Worm (Caenorhabditis elegans): Measurements from ENCODE around the gene Y38H6C.16.

DNA sequence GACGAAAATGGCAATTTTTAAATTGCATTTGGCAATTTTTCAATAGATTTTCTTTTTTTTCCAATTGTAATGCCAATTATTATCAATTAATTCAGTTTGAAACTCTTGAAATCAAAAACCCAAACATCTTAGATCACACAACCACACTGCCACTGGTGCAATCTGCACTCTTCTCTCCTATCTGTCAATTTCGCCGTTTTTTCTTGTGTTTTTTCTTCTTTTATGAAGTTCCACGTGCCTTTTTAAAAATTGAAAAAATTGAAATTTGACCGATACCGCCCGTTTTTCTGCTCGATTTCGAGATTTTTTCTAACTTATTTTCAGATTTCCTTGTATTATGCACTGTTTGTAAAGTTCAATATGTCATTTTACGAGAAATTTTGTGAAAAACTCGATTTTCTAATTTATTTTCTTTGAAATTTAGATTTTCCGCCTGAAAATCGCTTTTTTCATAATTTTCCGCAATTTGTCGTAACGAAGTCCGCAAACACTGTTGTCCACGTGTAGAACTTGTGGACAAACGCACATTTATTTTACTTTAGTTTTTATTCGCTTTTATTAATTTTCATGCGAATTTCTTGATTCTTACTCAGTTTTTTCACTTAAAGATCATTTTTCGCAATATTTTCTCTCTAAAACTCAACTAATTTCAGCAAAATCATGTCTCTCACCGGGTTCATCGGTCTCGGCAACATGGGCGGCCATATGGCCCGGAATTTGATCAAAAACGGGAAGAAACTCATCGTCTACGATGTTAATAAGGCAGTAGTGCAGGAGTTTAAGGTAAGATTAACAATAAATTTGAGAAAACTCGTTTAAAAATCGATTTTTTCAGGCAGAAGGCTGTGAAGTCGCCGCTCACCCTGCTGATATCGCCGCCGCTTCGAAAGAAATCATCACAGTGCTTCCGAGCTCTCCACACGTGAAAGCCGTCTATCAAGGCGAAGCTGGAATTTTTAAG, 45.6 kb downstream of the Y38H6C.16 start, which contains the start of gene B0250.5:
- TF ChIP-seq snpc-4 (tag; optimal IDR thresholded peaks at IDR 0.05) (no peak), pha-4 (tag; optimal IDR thresholded peaks at IDR 0.05) (no peak), nhr-237 (tag; optimal IDR thresholded peaks at IDR 0.05) (no peak), lin-13 (tag; optimal IDR thresholded peaks at IDR 0.05) (no peak), cnd-1 (tag; optimal IDR thresholded peaks at IDR 0.05) (no peak), elt-3 (tag; optimal IDR thresholded peaks at IDR 0.05) (no peak), nhr-12 (tag; optimal IDR thresholded peaks at IDR 0.05) (no peak), lin-32 (GFP tag; optimal IDR thresholded peaks at IDR 0.05) (no peak), elt-1 (tag; optimal IDR thresholded peaks at IDR 0.05; ENCODE audit: borderline replicate concordance, insufficient read depth) (no peak), ceh-83 (GFP tag; optimal IDR thresholded peaks at IDR 0.05) (no peak), unc-62 (GFP tag; optimal IDR thresholded peaks at IDR 0.05) (no peak)
